Fruit fly (Drosophila melanogaster): ENCODE measurements around the gene Pglym87.

- no peak for TF ChIP-seq CG3065 (GFP tag; optimal IDR thresholded peaks at IDR 0.05)
- TF ChIP-seq CG8281 (tag; optimal IDR thresholded peaks at IDR 0.05): no peak
Measured at dm6 chr3R:12251534-12251933, 19.0 kb upstream of the Pglym87 start.
